Worm (Caenorhabditis elegans) whole organism, mixed stage, embryonic: ENCODE measurements around the gene exos-1.
"Not testable (repeated sequence)": the region's sequence is repeated elsewhere in the genome, so short reads cannot be mapped to it uniquely, and the experiment has no call there.

ENCODE experiments used
- flh-1 ChIP-seq: fragments of 200-800 bp; sonication (Bioruptor generic); optimal IDR thresholded peaks from 2 replicates; lab custom pipeline; 2018; ENCODE audit warnings: mild to moderate bottlenecking, missing genetic modification characterization, moderate library complexity, missing compliant biosample characterization
- ham-2 ChIP-seq: fragments of 200-800 bp; sonication (Bioruptor generic); optimal IDR thresholded peaks from 2 replicates; lab custom pipeline; 2018; ENCODE audit warnings: mild to moderate bottlenecking, missing genetic modification characterization, missing compliant biosample characterization
- lsy-2 ChIP-seq: fragments of 150-350 bp; optimal IDR thresholded peaks from 2 replicates; lab custom pipeline; 2014; ENCODE audit warnings: missing biosample characterization, missing genetic modification characterization
- nhr-12 ChIP-seq: fragments of 150-350 bp; optimal IDR thresholded peaks from 2 replicates; lab custom pipeline; 2014; ENCODE audit warnings: missing biosample characterization, missing genetic modification characterization
- nhr-28 ChIP-seq: fragments of 150-350 bp; optimal IDR thresholded peaks from 2 replicates; lab custom pipeline; 2014; ENCODE audit warnings: missing biosample characterization, missing genetic modification characterization

- TF ChIP-seq nhr-28 (tag; lab: Kevin White, UChicago); nhr-12 (tag; lab: Kevin White, UChicago); ham-2 (GFP tag; lab: Kevin White, UChicago); flh-1; lsy-2 (tag; lab: Kevin White, UChicago): not testable (repeated sequence)
These were observed 20.5 kb downstream of the exos-1 start, which contains the start of gene Y48A6B.8 for ce11 chrIII:11029337-11029736.
